Fruit fly (Drosophila melanogaster) whole organism: ENCODE measurements around the gene CG12715.

ENCODE experiments used
- Dll ChIP-seq: fragments of >200 bp; optimal IDR thresholded peaks from 2 replicates; lab custom pipeline; 2017
- pan ChIP-seq: fragments of >200 bp; optimal IDR thresholded peaks from 2 replicates; lab custom pipeline; 2017

- TF ChIP-seq Dll (no peak), pan (no peak)
These were observed 49.4 kb upstream of the CG12715 start for dm6 chrX:13104571-13104970.
